Worm (Caenorhabditis elegans) whole organism, late embryonic: Measurements from ENCODE around the gene taf-12.

ENCODE experiments used
- C08G9.2 ChIP-seq: sonication (generic microtip); optimal IDR thresholded peaks from 2 replicates; lab custom pipeline; 2016; ENCODE audit warnings: mild to moderate bottlenecking, missing genetic modification characterization, moderate library complexity, missing compliant biosample characterization
- fkh-10 ChIP-seq: fragments of 150-350 bp; optimal IDR thresholded peaks from 2 replicates; lab custom pipeline; 2014; ENCODE audit warnings: missing biosample characterization, missing genetic modification reagents, missing genetic modification characterization
- odd-2 ChIP-seq: sonication (generic microtip); optimal IDR thresholded peaks from 2 replicates; lab custom pipeline; 2017; ENCODE audit warnings: antibody characterized with exemption, mild to moderate bottlenecking, missing genetic modification characterization, missing compliant biosample characterization

DNA sequence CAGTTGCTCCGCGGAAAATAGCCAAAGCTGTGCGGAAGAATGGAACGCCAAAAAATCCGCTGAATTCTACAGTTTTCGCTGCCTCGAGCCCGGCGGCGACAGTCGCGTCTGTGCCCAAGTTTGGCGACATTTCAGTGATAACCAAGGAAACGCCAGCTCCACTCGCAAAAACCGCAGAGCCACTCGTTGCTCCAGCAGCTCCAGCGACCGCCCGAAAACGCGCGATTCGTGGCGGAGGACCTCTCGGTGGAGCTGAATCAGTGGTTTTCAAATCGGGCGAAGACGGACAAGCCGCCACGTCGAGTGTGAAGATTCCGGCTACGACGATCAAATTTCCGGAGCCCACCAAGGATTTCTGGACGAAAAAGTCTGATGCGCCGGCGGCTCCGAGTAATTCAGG is 47.2 kb upstream of the taf-12 start:
- TF ChIP-seq C08G9.2 (tag; lab: Kevin White, UChicago) = no peak
- no peak for TF ChIP-seq fkh-10 (GFP tag; lab: Kevin White, UChicago)
- TF ChIP-seq odd-2 = no peak
